Fruit fly (Drosophila melanogaster): ENCODE measurements around the gene Pa1.

Gene Pa1

dm6 chrX:11351351-11351750, 7.7 kb upstream of the Pa1 start:
- TF ChIP-seq CrebA (GFP tag; optimal IDR thresholded peaks at IDR 0.05; ENCODE audit: borderline replicate concordance): no peak
- no peak for TF ChIP-seq dsf (GFP tag; optimal IDR thresholded peaks at IDR 0.05; ENCODE audit: borderline replicate concordance)
- no peak for TF ChIP-seq dl (GFP tag; optimal IDR thresholded peaks at IDR 0.05; ENCODE audit: insufficient read depth in 1 of 2, partially characterized antibody in 2 of 2)
- peak; percentile 83 for TF ChIP-seq CG32264 (GFP tag; optimal IDR thresholded peaks at IDR 0.05)
- no peak for TF ChIP-seq brk (GFP tag; optimal IDR thresholded peaks at IDR 0.05)
- no peak for TF ChIP-seq tai (GFP tag; optimal IDR thresholded peaks at IDR 0.05)
- peak; percentile 93 for TF ChIP-seq br (GFP tag; optimal IDR thresholded peaks at IDR 0.05)
- peak; percentile 93 for TF ChIP-seq Hnf4 (GFP tag; optimal IDR thresholded peaks at IDR 0.05)
- peak; percentile 95 for TF ChIP-seq ey (GFP tag; optimal IDR thresholded peaks at IDR 0.05)
- TF ChIP-seq fru (GFP tag; optimal IDR thresholded peaks at IDR 0.05): peak; percentile 92
- peak; percentile 48 for TF ChIP-seq GATAd (GFP tag; optimal IDR thresholded peaks at IDR 0.05)
- TF ChIP-seq psq (GFP tag; optimal IDR thresholded peaks at IDR 0.05): peak; percentile 81
- TF ChIP-seq jim (GFP tag; optimal IDR thresholded peaks at IDR 0.05): peak; percentile 68
- peak; percentile 96 for TF ChIP-seq rgr (GFP tag; optimal IDR thresholded peaks at IDR 0.05)
- TF ChIP-seq OdsH (GFP tag; optimal IDR thresholded peaks at IDR 0.05): peak; percentile 91
- TF ChIP-seq N (GFP tag; optimal IDR thresholded peaks at IDR 0.05): no peak
- TF ChIP-seq woc (GFP tag; optimal IDR thresholded peaks at IDR 0.05): peak; percentile 84
- TF ChIP-seq Jra (GFP tag; optimal IDR thresholded peaks at IDR 0.05): peak; percentile 71
- no peak for TF ChIP-seq Dfd (GFP tag; optimal IDR thresholded peaks at IDR 0.05)
- TF ChIP-seq sv (GFP tag; optimal IDR thresholded peaks at IDR 0.05): peak; percentile 79
- peak; percentile 77 for TF ChIP-seq sage (GFP tag; optimal IDR thresholded peaks at IDR 0.05)
- no peak for TF ChIP-seq Rel (GFP tag; optimal IDR thresholded peaks at IDR 0.05)
- peak; percentile 72 for TF ChIP-seq Rel (tag; optimal IDR thresholded peaks at IDR 0.05)
- no peak for TF ChIP-seq pan (optimal IDR thresholded peaks at IDR 0.05)
- peak; percentile 46 to 96 for TF ChIP-seq foxo (GFP tag; optimal IDR thresholded peaks at IDR 0.05)
- TF ChIP-seq HLH106 (tag; optimal IDR thresholded peaks at IDR 0.05): peak; percentile 92
- no peak for TF ChIP-seq Myc (optimal IDR thresholded peaks at IDR 0.05)
- peak; percentile 88 for TF ChIP-seq dmrt93B (GFP tag; optimal IDR thresholded peaks at IDR 0.05)
- peak; percentile 95 for TF ChIP-seq h (GFP tag; optimal IDR thresholded peaks at IDR 0.05)
- TF ChIP-seq CG9705 (GFP tag; optimal IDR thresholded peaks at IDR 0.05): peak; percentile 80
- no peak for TF ChIP-seq lola (GFP tag; optimal IDR thresholded peaks at IDR 0.05)
- TF ChIP-seq Dif (GFP tag; optimal IDR thresholded peaks at IDR 0.05; ENCODE audit: partially characterized antibody): no peak
- peak; percentile 93 for TF ChIP-seq Hr83 (GFP tag; optimal IDR thresholded peaks at IDR 0.05; ENCODE audit: poor library complexity, severe bottlenecking)
- peak; percentile 86 for TF ChIP-seq Sp1 (GFP tag; optimal IDR thresholded peaks at IDR 0.05)
- TF ChIP-seq Hr78 (GFP tag; optimal IDR thresholded peaks at IDR 0.05): no peak
- peak; percentile 81 for TF ChIP-seq Mio (GFP tag; optimal IDR thresholded peaks at IDR 0.05)
- TF ChIP-seq usp (GFP tag; optimal IDR thresholded peaks at IDR 0.05): no peak
- TF ChIP-seq Abd-B (GFP tag; optimal IDR thresholded peaks at IDR 0.05): no peak
- no peak for TF ChIP-seq Vsx2 (GFP tag; optimal IDR thresholded peaks at IDR 0.05; ENCODE audit: partially characterized antibody)

DNA sequence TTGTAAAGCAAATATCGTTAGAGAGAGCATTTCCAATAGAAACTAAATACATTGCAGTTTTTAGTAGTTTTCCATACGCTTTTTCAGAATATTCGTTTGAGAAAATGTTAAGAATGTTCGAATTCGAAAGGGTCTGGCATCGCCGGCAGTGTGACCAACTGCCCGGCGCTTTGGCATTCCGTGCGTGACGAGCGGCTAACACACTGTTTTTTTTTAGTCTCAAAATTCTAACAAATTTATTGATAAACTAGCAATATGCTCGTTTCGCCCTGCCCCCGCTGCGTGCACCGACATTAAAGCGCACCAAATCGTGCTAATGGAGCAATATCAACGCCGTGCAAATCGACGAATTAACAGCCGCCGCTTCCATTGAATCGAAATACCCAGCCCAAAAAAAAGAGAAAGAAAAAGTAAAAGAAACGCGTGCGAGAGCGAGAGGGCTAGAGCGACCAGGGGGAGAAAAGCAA, 3.3 kb upstream of the Pa1 start, which contains the start of gene dsh:
TSS of gene dsh (plus strand) at position 174 of the 467 bp plus-strand sequence.
- TF ChIP-seq Abd-B (GFP tag; optimal IDR thresholded peaks at IDR 0.05) (no peak), rgr (GFP tag; optimal IDR thresholded peaks at IDR 0.05) (no peak), Jra (GFP tag; optimal IDR thresholded peaks at IDR 0.05) (no peak), tai (GFP tag; optimal IDR thresholded peaks at IDR 0.05) (no peak), Dif (GFP tag; optimal IDR thresholded peaks at IDR 0.05; ENCODE audit: partially characterized antibody) (no peak), foxo (GFP tag; optimal IDR thresholded peaks at IDR 0.05) (peak in 1 of 2 experiments; percentile 41), Vsx2 (GFP tag; optimal IDR thresholded peaks at IDR 0.05; ENCODE audit: partially characterized antibody) (no peak), Hnf4 (GFP tag; optimal IDR thresholded peaks at IDR 0.05) (no peak), psq (GFP tag; optimal IDR thresholded peaks at IDR 0.05) (peak; percentile 8), Mio (GFP tag; optimal IDR thresholded peaks at IDR 0.05) (no peak), GATAd (GFP tag; optimal IDR thresholded peaks at IDR 0.05) (no peak), Sp1 (GFP tag; optimal IDR thresholded peaks at IDR 0.05) (peak; percentile 4), Dfd (GFP tag; optimal IDR thresholded peaks at IDR 0.05) (no peak), CrebA (GFP tag; optimal IDR thresholded peaks at IDR 0.05; ENCODE audit: borderline replicate concordance) (no peak), jim (GFP tag; optimal IDR thresholded peaks at IDR 0.05) (no peak), dl (GFP tag; optimal IDR thresholded peaks at IDR 0.05; ENCODE audit: insufficient read depth in 1 of 2, partially characterized antibody in 2 of 2) (no peak), woc (GFP tag; optimal IDR thresholded peaks at IDR 0.05) (no peak), h (GFP tag; optimal IDR thresholded peaks at IDR 0.05) (no peak), brk (GFP tag; optimal IDR thresholded peaks at IDR 0.05) (no peak)

All from whole organism, wandering third instar larva.